Worm (Caenorhabditis elegans) whole organism, young adult: Measurements from ENCODE around the gene F53A9.3.

Source experiments
- cebp-2 ChIP-seq: fragments of 200-800 bp; sonication (Bioruptor generic); IDR thresholded peaks from 2 replicates; pipeline ENCODE4 v1.3.6; 2022; ENCODE audit warnings: missing genetic modification characterization, missing compliant biosample characterization
- ceh-79 ChIP-seq: sonication (generic microtip); optimal IDR thresholded peaks from 2 replicates; lab custom pipeline; 2017; ENCODE audit warnings: mild to moderate bottlenecking, missing genetic modification characterization, missing compliant biosample characterization
- mel-28 ChIP-seq: sonication (generic microtip); optimal IDR thresholded peaks from 2 replicates; lab custom pipeline; 2016; ENCODE audit warnings: borderline replicate concordance, mild to moderate bottlenecking, missing genetic modification characterization, missing compliant biosample characterization
- mxl-1 ChIP-seq: sonication (generic microtip); optimal IDR thresholded peaks from 2 replicates; lab custom pipeline; 2016; ENCODE audit warnings: missing genetic modification characterization, missing compliant biosample characterization
- nfya-1 ChIP-seq: sonication (generic microtip); optimal IDR thresholded peaks from 2 replicates; lab custom pipeline; 2017; ENCODE audit warnings: antibody characterized with exemption, missing compliant biosample characterization, missing genetic modification characterization, borderline replicate concordance; ENCODE audit not compliant: insufficient read depth
- tbp1 ChIP-seq: fragments of 200-800 bp; sonication (Bioruptor generic); optimal IDR thresholded peaks from 2 replicates; lab custom pipeline; 2018; ENCODE audit warnings: mild to moderate bottlenecking, missing genetic modification characterization, missing compliant biosample characterization

- TF ChIP-seq nfya-1 (no peak), ceh-79 (tag; lab: Kevin White, UChicago) (no peak), mxl-1 (tag; lab: Kevin White, UChicago) (no peak), tbp1 (GFP tag; lab: Kevin White, UChicago) (no peak), mel-28 (no peak), cebp-2 (GFP tag; lab: Robert Waterston, UW) (no peak)
These were observed 47.8 kb downstream of the F53A9.3 start for ce11 chrX:8755987-8756386.
